Fruit fly (Drosophila melanogaster) whole organism, pupa: ENCODE measurements around the gene CG31817.

ENCODE experiments used
- CG10348 ChIP-seq: fragments of 200-800 bp; sonication (Bioruptor generic); IDR thresholded peaks from 2 replicates; pipeline ENCODE4 v1.3.6; 2022; ENCODE audit warnings: missing biosample characterization, missing genetic modification characterization
- CG12605 ChIP-seq: fragments of 200-800 bp; sonication (Bioruptor generic); IDR thresholded peaks from 2 replicates; pipeline ENCODE4 v1.3.6; 2022; ENCODE audit warnings: missing biosample characterization, missing genetic modification characterization
- CG13204 ChIP-seq: fragments of 200-800 bp; sonication (Bioruptor generic); optimal IDR thresholded peaks from 2 replicates; lab custom pipeline; 2018; ENCODE audit warnings: missing biosample characterization, mild to moderate bottlenecking, missing genetic modification characterization, moderate library complexity
- CG14655 ChIP-seq: fragments of 200-800 bp; sonication (Bioruptor generic); optimal IDR thresholded peaks from 3 replicates; lab custom pipeline; 2017; ENCODE audit warnings: mild to moderate bottlenecking, missing biosample characterization, missing genetic modification reagents, missing genetic modification characterization
- CG15710 ChIP-seq: fragments of 200-800 bp; sonication (Bioruptor generic); optimal IDR thresholded peaks from 2 replicates; lab custom pipeline; 2018; ENCODE audit warnings: missing biosample characterization, mild to moderate bottlenecking, missing genetic modification characterization, moderate library complexity
- CG17806 ChIP-seq: fragments of 200-800 bp; sonication (Bioruptor generic); optimal IDR thresholded peaks from 2 replicates; lab custom pipeline; 2018; ENCODE audit warnings: missing biosample characterization, mild to moderate bottlenecking, missing genetic modification characterization, moderate library complexity
- CG32121 ChIP-seq: fragments of 200-800 bp; sonication (Bioruptor generic); IDR thresholded peaks from 2 replicates; pipeline ENCODE4 v1.3.6; 2022; ENCODE audit warnings: missing biosample characterization, missing genetic modification characterization
- CG34367 ChIP-seq: fragments of 200-800 bp; sonication (Bioruptor generic); optimal IDR thresholded peaks from 2 replicates; lab custom pipeline; 2018; ENCODE audit warnings: missing biosample characterization, mild to moderate bottlenecking, missing genetic modification characterization
- CG4496 ChIP-seq: fragments of 200-800 bp; sonication (Bioruptor generic); IDR thresholded peaks from 3 replicates; pipeline ENCODE4 v1.3.6; 2022; ENCODE audit warnings: missing biosample characterization, missing genetic modification characterization
- CG8159 ChIP-seq: fragments of 200-800 bp; sonication (Bioruptor generic); optimal IDR thresholded peaks from 3 replicates; lab custom pipeline; 2018; ENCODE audit warnings: missing biosample characterization, mild to moderate bottlenecking, missing genetic modification characterization, moderate library complexity
- CG8301 ChIP-seq: fragments of 200-800 bp; sonication (Bioruptor generic); optimal IDR thresholded peaks from 2 replicates; lab custom pipeline; 2018; ENCODE audit warnings: missing biosample characterization, mild to moderate bottlenecking, missing genetic modification characterization
- CG9948 ChIP-seq: fragments of 200-800 bp; sonication (Bioruptor generic); optimal IDR thresholded peaks from 2 replicates; lab custom pipeline; 2018; ENCODE audit warnings: missing biosample characterization, mild to moderate bottlenecking, missing genetic modification characterization, moderate library complexity
- D1 ChIP-seq: fragments of 200-800 bp; sonication (Bioruptor generic); optimal IDR thresholded peaks from 2 replicates; lab custom pipeline; 2018; ENCODE audit warnings: missing biosample characterization, mild to moderate bottlenecking, missing genetic modification characterization, moderate library complexity
- EcR ChIP-seq: fragments of 200-800 bp; sonication (Bioruptor generic); optimal IDR thresholded peaks from 3 replicates; lab custom pipeline; 2019; ENCODE audit warnings: missing biosample characterization, missing genetic modification characterization, mild to moderate bottlenecking, moderate library complexity, missing genetic modification reagents
- Ets98B ChIP-seq: fragments of 200-800 bp; sonication (Bioruptor generic); IDR thresholded peaks from 2 replicates; pipeline ENCODE4 v1.3.6; 2022; ENCODE audit warnings: missing biosample characterization, missing genetic modification characterization
- Pif1A ChIP-seq: fragments of 200-800 bp; sonication (Bioruptor generic); optimal IDR thresholded peaks from 3 replicates; lab custom pipeline; 2016; ENCODE audit warnings: missing biosample characterization, missing genetic modification characterization
- Pif1B ChIP-seq: fragments of 200-800 bp; sonication (Bioruptor generic); optimal IDR thresholded peaks from 3 replicates; lab custom pipeline; 2016; ENCODE audit warnings: missing biosample characterization, missing genetic modification characterization
- Snoo ChIP-seq: fragments of 200-800 bp; sonication (Bioruptor generic); optimal IDR thresholded peaks from 3 replicates; lab custom pipeline; 2017; ENCODE audit warnings: missing biosample characterization, mild to moderate bottlenecking, missing genetic modification characterization, inconsistent platforms
- fd96Ca ChIP-seq: fragments of 200-800 bp; sonication (Bioruptor generic); IDR thresholded peaks from 3 replicates; pipeline ENCODE4 v1.3.6; 2022; ENCODE audit warnings: missing biosample characterization, missing genetic modification characterization
- gl ChIP-seq: fragments of 200-800 bp; sonication (Bioruptor generic); optimal IDR thresholded peaks from 2 replicates; lab custom pipeline; 2018; ENCODE audit warnings: missing biosample characterization, mild to moderate bottlenecking, missing genetic modification characterization
- rn ChIP-seq: fragments of 200-800 bp; sonication (Bioruptor generic); IDR thresholded peaks from 2 replicates; pipeline ENCODE4 v1.3.6; 2022; ENCODE audit warnings: missing biosample characterization, missing genetic modification characterization

The CG31817 gene

dm6 chr2L:16337785-16338184, at the start of gene CG31817:
Gene CG31817, minus strand, starts transcription at chr2L:16337885.
- no peak for TF ChIP-seq Pif1A (GFP tag; lab: Kevin White, UChicago)
- TF ChIP-seq CG34367, result no peak
- TF ChIP-seq gl (tag; lab: Kevin White, UChicago), result no peak
- TF ChIP-seq Snoo (tag; lab: Kevin White, UChicago), result no peak

DNA sequence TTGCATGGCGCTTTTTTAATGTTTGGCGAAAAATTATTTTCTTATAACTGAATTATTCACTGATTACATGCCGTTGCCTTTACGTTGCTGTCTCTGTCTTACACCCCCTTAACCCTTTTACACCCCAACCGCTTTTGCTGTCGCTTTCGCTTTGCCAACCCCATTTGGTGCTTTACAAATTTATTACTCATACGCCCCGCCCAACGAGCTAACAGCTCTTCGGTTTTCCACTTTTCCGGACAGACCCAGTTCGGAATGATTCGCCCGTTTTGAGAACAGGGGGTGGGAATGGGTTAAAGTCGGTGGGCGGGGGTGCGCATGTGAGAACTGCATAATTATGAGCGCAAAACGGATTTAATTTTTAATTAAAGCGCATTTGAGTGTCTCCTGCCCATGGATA, 43.3 kb upstream of the CG31817 start:
- TF ChIP-seq rn (GFP tag; lab: Robert Waterston, UW), result no peak
- TF ChIP-seq CG9948, result no peak
- no peak for TF ChIP-seq Ets98B (GFP tag; lab: Robert Waterston, UW)
- TF ChIP-seq Pif1B (GFP tag; lab: Kevin White, UChicago), result no peak
- no peak for TF ChIP-seq Snoo (tag; lab: Kevin White, UChicago)
- TF ChIP-seq CG8159 (tag; lab: Kevin White, UChicago), result no peak
- no peak for TF ChIP-seq CG34367
- TF ChIP-seq CG32121 (GFP tag; lab: Robert Waterston, UW), result no peak
- no peak for TF ChIP-seq CG12605
- TF ChIP-seq, all 21 proteins: peak for 0

dm6 chr2L:16374691-16375090, 37.0 kb upstream of the CG31817 start:
- no peak for TF ChIP-seq CG4496 (GFP tag; lab: Robert Waterston, UW)
- no peak for TF ChIP-seq CG14655
- TF ChIP-seq EcR (GFP tag; lab: Kevin White, UChicago), result no peak
- TF ChIP-seq CG32121 (GFP tag; lab: Robert Waterston, UW), result no peak
- TF ChIP-seq CG15710 (tag; lab: Kevin White, UChicago), result no peak
- TF ChIP-seq Pif1A (GFP tag; lab: Kevin White, UChicago), result no peak
- no peak for TF ChIP-seq CG13204 (GFP tag; lab: Kevin White, UChicago)
- TF ChIP-seq CG10348 (GFP tag; lab: Robert Waterston, UW), result no peak
- no peak for TF ChIP-seq CG8301 (tag; lab: Kevin White, UChicago)
- TF ChIP-seq CG17806 (tag; lab: Kevin White, UChicago), result no peak
- TF ChIP-seq CG9948, result no peak
- TF ChIP-seq D1 (tag; lab: Kevin White, UChicago), result no peak
- no peak for TF ChIP-seq Pif1B (GFP tag; lab: Kevin White, UChicago)
- TF ChIP-seq rn (GFP tag; lab: Robert Waterston, UW), result no peak
- TF ChIP-seq Snoo (tag; lab: Kevin White, UChicago), result no peak
- TF ChIP-seq gl (tag; lab: Kevin White, UChicago), result no peak
- no peak for TF ChIP-seq fd96Ca (GFP tag; lab: Robert Waterston, UW)
- TF ChIP-seq CG12605, result no peak
- TF ChIP-seq CG8159 (tag; lab: Kevin White, UChicago), result no peak

DNA sequence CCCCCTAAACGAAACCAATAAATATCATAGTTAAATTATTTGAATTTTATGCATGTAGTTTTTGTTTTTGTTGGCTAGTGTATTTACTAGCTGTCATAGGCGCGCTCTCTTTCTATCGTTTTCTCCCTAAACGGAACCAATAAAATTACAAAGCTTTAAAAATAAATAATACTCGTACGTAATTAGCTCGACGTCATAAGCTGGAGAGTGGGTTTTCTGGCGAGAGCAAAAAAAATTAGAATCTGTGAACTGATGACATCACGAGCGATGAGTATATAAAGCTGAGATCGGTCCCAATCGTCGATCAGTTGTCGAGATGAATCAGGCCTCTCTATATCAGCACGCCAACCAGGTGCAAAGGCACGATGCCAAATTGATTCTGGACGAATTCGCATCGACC, 27.9 kb upstream of the CG31817 start, which contains the start of gene jhamt:
Gene jhamt, plus strand, starts transcription at position 301 of the 400 bp plus-strand sequence.
- TF ChIP-seq Ets98B (GFP tag; lab: Robert Waterston, UW) (no peak), CG32121 (GFP tag; lab: Robert Waterston, UW) (no peak), CG8301 (tag; lab: Kevin White, UChicago) (no peak), CG9948 (no peak), CG13204 (GFP tag; lab: Kevin White, UChicago) (no peak), CG12605 (no peak), CG15710 (tag; lab: Kevin White, UChicago) (no peak), CG8159 (tag; lab: Kevin White, UChicago) (no peak), Pif1A (GFP tag; lab: Kevin White, UChicago) (no peak), gl (tag; lab: Kevin White, UChicago) (no peak), CG4496 (GFP tag; lab: Robert Waterston, UW) (no peak), D1 (tag; lab: Kevin White, UChicago) (no peak), CG34367 (no peak), CG17806 (tag; lab: Kevin White, UChicago) (no peak), rn (GFP tag; lab: Robert Waterston, UW) (no peak), EcR (GFP tag; lab: Kevin White, UChicago) (no peak), CG14655 (no peak), CG10348 (GFP tag; lab: Robert Waterston, UW) (no peak), Snoo (tag; lab: Kevin White, UChicago) (no peak)

- peak; percentile 34 for TF ChIP-seq CG15710 (tag; lab: Kevin White, UChicago)
- no peak for TF ChIP-seq Pif1B (GFP tag; lab: Kevin White, UChicago)
- TF ChIP-seq CG8159 (tag; lab: Kevin White, UChicago), result peak; percentile 39
Observed at dm6 chr2L:16357865-16358264, 20.2 kb upstream of the CG31817 start.

- no peak for TF ChIP-seq CG12605
- TF ChIP-seq CG10348 (GFP tag; lab: Robert Waterston, UW), result no peak
- TF ChIP-seq CG32121 (GFP tag; lab: Robert Waterston, UW), result no peak
- no peak for TF ChIP-seq CG9948
- TF ChIP-seq gl (tag; lab: Kevin White, UChicago), result no peak
Observed at dm6 chr2L:16356249-16357025, 18.8 kb upstream of the CG31817 start, which contains the start of gene CaBP1. Gene CaBP1, minus strand, starts transcription at chr2L:16356735.
